Worm (Caenorhabditis elegans) whole organism, young adult: Measurements from ENCODE around the gene C48B4.13.

Source experiments
- B0019.2 ChIP-seq: fragments of 200-800 bp; sonication (Bioruptor generic); conservative IDR thresholded peaks from 2 replicates; pipeline ENCODE4 v1.3.6; 2022; ENCODE audit warnings: missing genetic modification reagents, missing genetic modification characterization, missing compliant biosample characterization
- F10E7.11 ChIP-seq: sonication (generic microtip); optimal IDR thresholded peaks from 2 replicates; lab custom pipeline; 2017; ENCODE audit warnings: mild to moderate bottlenecking, missing genetic modification characterization, moderate library complexity, missing compliant biosample characterization
- F33H1.4 ChIP-seq: fragments of 200-800 bp; sonication (Bioruptor generic); IDR thresholded peaks from 2 replicates; pipeline ENCODE4 v1.3.6; 2022; ENCODE audit warnings: missing genetic modification reagents, missing genetic modification characterization, missing compliant biosample characterization
- F57C9.4 ChIP-seq: sonication (generic microtip); optimal IDR thresholded peaks from 2 replicates; lab custom pipeline; 2017; ENCODE audit warnings: mild to moderate bottlenecking, missing genetic modification characterization, missing compliant biosample characterization
- K11D2.4 ChIP-seq: fragments of 200-800 bp; sonication (Bioruptor generic); IDR thresholded peaks from 2 replicates; pipeline ENCODE4 v1.3.6; 2022; ENCODE audit warnings: missing genetic modification reagents, missing genetic modification characterization, missing compliant biosample characterization
- Y53G8AR.9 ChIP-seq: fragments of 200-800 bp; sonication (Bioruptor generic); conservative IDR thresholded peaks from 2 replicates; pipeline ENCODE4 v1.3.6; 2022; ENCODE audit warnings: missing genetic modification reagents, missing genetic modification characterization, missing compliant biosample characterization
- Y56A3A.18 ChIP-seq: fragments of 200-800 bp; sonication (Bioruptor generic); IDR thresholded peaks from 2 replicates; pipeline ENCODE4 v1.3.6; 2022; ENCODE audit warnings: missing genetic modification reagents, missing genetic modification characterization, missing compliant biosample characterization
- Y79H2A.3 ChIP-seq: fragments of 200-800 bp; sonication (Bioruptor generic); conservative IDR thresholded peaks from 2 replicates; pipeline ENCODE4 v1.3.6; 2022; ENCODE audit warnings: missing genetic modification reagents, missing genetic modification characterization, missing compliant biosample characterization
- Y95B8A.8 ChIP-seq: fragments of 200-800 bp; sonication (Bioruptor generic); IDR thresholded peaks from 2 replicates; pipeline ENCODE4 v1.3.6; 2022; ENCODE audit warnings: missing genetic modification reagents, missing genetic modification characterization, missing compliant biosample characterization
- aptf-2 ChIP-seq: fragments of 200-800 bp; sonication (Bioruptor generic); conservative IDR thresholded peaks from 2 replicates; pipeline ENCODE4 v1.3.6; 2022; ENCODE audit warnings: missing genetic modification reagents, missing genetic modification characterization, missing compliant biosample characterization
- aptf-3 ChIP-seq: fragments of 200-800 bp; sonication (Bioruptor generic); IDR thresholded peaks from 2 replicates; pipeline ENCODE4 v1.3.6; 2022; ENCODE audit warnings: missing genetic modification characterization, missing compliant biosample characterization
- atf-7 ChIP-seq: sonication (generic microtip); optimal IDR thresholded peaks from 2 replicates; lab custom pipeline; 2017; ENCODE audit warnings: mild to moderate bottlenecking, missing genetic modification characterization, missing compliant biosample characterization
- athp-1 ChIP-seq: sonication (generic microtip); optimal IDR thresholded peaks from 2 replicates; lab custom pipeline; 2017; ENCODE audit warnings: mild to moderate bottlenecking, missing genetic modification characterization, missing compliant biosample characterization
- attf-6 ChIP-seq: fragments of 200-800 bp; sonication (Bioruptor generic); IDR thresholded peaks from 2 replicates; pipeline ENCODE4 v1.3.6; 2022; ENCODE audit warnings: missing genetic modification reagents, missing genetic modification characterization, missing compliant biosample characterization
- bed-2 ChIP-seq: fragments of 200-800 bp; sonication (Bioruptor generic); IDR thresholded peaks from 2 replicates; pipeline ENCODE4 v1.3.6; 2022; ENCODE audit warnings: missing genetic modification reagents, missing genetic modification characterization, missing compliant biosample characterization
- cebp-2 ChIP-seq: fragments of 200-800 bp; sonication (Bioruptor generic); IDR thresholded peaks from 2 replicates; pipeline ENCODE4 v1.3.6; 2022; ENCODE audit warnings: missing genetic modification characterization, missing compliant biosample characterization
- ceh-100 ChIP-seq: fragments of 200-800 bp; sonication (Bioruptor generic); IDR thresholded peaks from 2 replicates; pipeline ENCODE4 v1.3.6; 2022; ENCODE audit warnings: missing genetic modification reagents, missing genetic modification characterization, missing compliant biosample characterization
- ceh-58 ChIP-seq: fragments of 200-800 bp; sonication (Bioruptor generic); IDR thresholded peaks from 2 replicates; pipeline ENCODE4 v1.3.6; 2022; ENCODE audit warnings: missing genetic modification characterization, missing compliant biosample characterization
- ceh-91 ChIP-seq: fragments of 200-800 bp; sonication (Bioruptor generic); IDR thresholded peaks from 2 replicates; pipeline ENCODE4 v1.3.6; 2022; ENCODE audit warnings: missing genetic modification reagents, missing genetic modification characterization, missing compliant biosample characterization
- chd-7 ChIP-seq: sonication (generic microtip); optimal IDR thresholded peaks from 2 replicates; lab custom pipeline; 2016; ENCODE audit warnings: mild to moderate bottlenecking, missing genetic modification characterization, moderate library complexity, missing compliant biosample characterization
- dpl-1 ChIP-seq: fragments of 150-350 bp; optimal IDR thresholded peaks from 2 replicates; lab custom pipeline; 2014; ENCODE audit warnings: missing biosample characterization, missing genetic modification reagents, missing genetic modification characterization
- hlh-26 ChIP-seq: fragments of 200-800 bp; sonication (Bioruptor generic); conservative IDR thresholded peaks from 2 replicates; pipeline ENCODE4 v1.3.6; 2022; ENCODE audit warnings: missing genetic modification reagents, missing genetic modification characterization, missing compliant biosample characterization
- hmg-1.2 ChIP-seq: fragments of 200-800 bp; sonication (Bioruptor generic); IDR thresholded peaks from 2 replicates; pipeline ENCODE4 v1.3.6; 2022; ENCODE audit warnings: missing genetic modification reagents, missing genetic modification characterization, missing compliant biosample characterization
- hrde-1 ChIP-seq: sonication (generic microtip); optimal IDR thresholded peaks from 2 replicates; lab custom pipeline; 2016; ENCODE audit warnings: missing genetic modification characterization, mild to moderate bottlenecking, missing compliant biosample characterization, moderate library complexity, missing genotype, missing genetic modification reagents, borderline replicate concordance
- hsf-1 ChIP-seq: fragments of 200-800 bp; sonication (Bioruptor generic); IDR thresholded peaks from 2 replicates; pipeline ENCODE4 v1.3.6; 2022; ENCODE audit warnings: missing genetic modification reagents, missing genetic modification characterization, missing compliant biosample characterization
- let-607 ChIP-seq, 2 experiments: fragments of 200-800 bp in 1 of 2; sonication (Bioruptor generic) in 1 of 2; sonication (generic microtip) in 1 of 2; optimal IDR thresholded peaks; 2 replicates each; lab custom pipeline; 2016 to 2018; ENCODE audit warnings: mild to moderate bottlenecking in 2 of 2, missing compliant biosample characterization in 2 of 2, missing genetic modification characterization in 2 of 2, moderate library complexity in 2 of 2, missing genotype in 1 of 2
- lin-35 ChIP-seq, 3 experiments: fragments of 150-350 bp in 2 of 3; sonication (generic microtip) in 1 of 3; optimal IDR thresholded peaks; 2 replicates each; lab custom pipeline; 2014 to 2018; ENCODE audit warnings: missing biosample characterization in 3 of 3, missing genetic modification characterization in 3 of 3, missing genetic modification reagents in 3 of 3
- lin-40 ChIP-seq: sonication (generic microtip); optimal IDR thresholded peaks from 2 replicates; lab custom pipeline; 2016; ENCODE audit warnings: missing genetic modification characterization, mild to moderate bottlenecking, missing compliant biosample characterization, missing genotype, missing genetic modification reagents
- lin-54 ChIP-seq: fragments of 200-800 bp; sonication (Bioruptor generic); optimal IDR thresholded peaks from 2 replicates; lab custom pipeline; 2018; ENCODE audit warnings: mild to moderate bottlenecking, missing genetic modification characterization, missing compliant biosample characterization
- madf-10 ChIP-seq: sonication (generic microtip); optimal IDR thresholded peaks from 2 replicates; lab custom pipeline; 2016; ENCODE audit warnings: mild to moderate bottlenecking, missing genetic modification characterization, missing compliant biosample characterization
- madf-3 ChIP-seq: fragments of 200-800 bp; sonication (Bioruptor generic); IDR thresholded peaks from 2 replicates; pipeline ENCODE4 v1.3.6; 2022; ENCODE audit warnings: missing genetic modification reagents, missing genetic modification characterization, missing compliant biosample characterization
- madf-6 ChIP-seq: fragments of 200-800 bp; sonication (Bioruptor generic); IDR thresholded peaks from 2 replicates; pipeline ENCODE4 v1.3.6; 2022; ENCODE audit warnings: missing genetic modification reagents, missing genetic modification characterization, missing compliant biosample characterization
- madf-8 ChIP-seq: fragments of 200-800 bp; sonication (Bioruptor generic); conservative IDR thresholded peaks from 2 replicates; pipeline ENCODE4 v1.3.6; 2022; ENCODE audit warnings: missing genetic modification reagents, missing genetic modification characterization, missing compliant biosample characterization
- mel-28 ChIP-seq: sonication (generic microtip); optimal IDR thresholded peaks from 2 replicates; lab custom pipeline; 2016; ENCODE audit warnings: borderline replicate concordance, mild to moderate bottlenecking, missing genetic modification characterization, missing compliant biosample characterization
- mes-4 ChIP-seq: sonication (generic microtip); optimal IDR thresholded peaks from 2 replicates; lab custom pipeline; 2016; ENCODE audit warnings: missing genotype, missing genetic modification characterization, missing compliant biosample characterization
- nfya-2 ChIP-seq: fragments of 200-800 bp; sonication (Bioruptor generic); IDR thresholded peaks from 2 replicates; pipeline ENCODE4 v1.3.6; 2022; ENCODE audit warnings: missing genetic modification reagents, missing genetic modification characterization, missing compliant biosample characterization
- nhr-80 ChIP-seq: sonication (generic microtip); optimal IDR thresholded peaks from 2 replicates; lab custom pipeline; 2016; ENCODE audit warnings: missing genetic modification characterization, missing compliant biosample characterization
- pha-4 ChIP-seq: fragments of 150-350 bp; sonication (generic microtip); optimal IDR thresholded peaks from 2 replicates; lab custom pipeline; 2014; ENCODE audit warnings: missing biosample characterization, missing genetic modification reagents, missing genetic modification characterization
- rcor-1 ChIP-seq: fragments of 200-800 bp; sonication (Bioruptor generic); IDR thresholded peaks from 2 replicates; pipeline ENCODE4 v1.3.6; 2022; ENCODE audit warnings: missing genetic modification reagents, missing genetic modification characterization, missing compliant biosample characterization
- repo-1 ChIP-seq: sonication (generic microtip); optimal IDR thresholded peaks from 2 replicates; lab custom pipeline; 2017; ENCODE audit warnings: mild to moderate bottlenecking, missing genetic modification characterization, missing compliant biosample characterization
- rpc-1 ChIP-seq, 2 experiments: fragments of 150-350 bp in 1 of 2; sonication (generic microtip) in 1 of 2; optimal IDR thresholded peaks; 2 replicates each; lab custom pipeline; 2014 to 2018; ENCODE audit warnings: missing biosample characterization in 1 of 2, missing genetic modification characterization in 1 of 2, missing genetic modification reagents in 1 of 2, missing genotype in 1 of 2
- sdz-38 ChIP-seq: sonication (generic microtip); optimal IDR thresholded peaks from 2 replicates; lab custom pipeline; 2016; ENCODE audit warnings: missing genotype, missing genetic modification characterization, missing compliant biosample characterization
- snpc-1.3 ChIP-seq: sonication (generic microtip); optimal IDR thresholded peaks from 2 replicates; lab custom pipeline; 2017; ENCODE audit warnings: missing genetic modification characterization, mild to moderate bottlenecking, missing compliant biosample characterization, antibody characterized with exemption, moderate library complexity, missing genotype, missing genetic modification reagents; ENCODE audit not compliant: insufficient read depth
- snpc-3.4 ChIP-seq: sonication (generic microtip); optimal IDR thresholded peaks from 2 replicates; lab custom pipeline; 2017; ENCODE audit warnings: missing genetic modification characterization, mild to moderate bottlenecking, missing compliant biosample characterization, antibody characterized with exemption, moderate library complexity, missing genotype, missing genetic modification reagents
- somi-1 ChIP-seq: fragments of 200-800 bp; sonication (Bioruptor generic); optimal IDR thresholded peaks from 2 replicates; lab custom pipeline; 2018; ENCODE audit warnings: mild to moderate bottlenecking, missing genetic modification characterization, missing compliant biosample characterization
- tbp1 ChIP-seq: fragments of 200-800 bp; sonication (Bioruptor generic); optimal IDR thresholded peaks from 2 replicates; lab custom pipeline; 2018; ENCODE audit warnings: mild to moderate bottlenecking, missing genetic modification characterization, missing compliant biosample characterization
- ztf-22 ChIP-seq: fragments of 200-800 bp; sonication (Bioruptor generic); optimal IDR thresholded peaks from 2 replicates; lab custom pipeline; 2018; ENCODE audit warnings: mild to moderate bottlenecking, missing genetic modification characterization, moderate library complexity, missing compliant biosample characterization
- ztf-6 ChIP-seq: fragments of 200-800 bp; sonication (Bioruptor generic); IDR thresholded peaks from 2 replicates; pipeline ENCODE4 v1.3.6; 2022; ENCODE audit warnings: missing genetic modification reagents, missing genetic modification characterization, missing compliant biosample characterization

Gene C48B4.13

DNA sequence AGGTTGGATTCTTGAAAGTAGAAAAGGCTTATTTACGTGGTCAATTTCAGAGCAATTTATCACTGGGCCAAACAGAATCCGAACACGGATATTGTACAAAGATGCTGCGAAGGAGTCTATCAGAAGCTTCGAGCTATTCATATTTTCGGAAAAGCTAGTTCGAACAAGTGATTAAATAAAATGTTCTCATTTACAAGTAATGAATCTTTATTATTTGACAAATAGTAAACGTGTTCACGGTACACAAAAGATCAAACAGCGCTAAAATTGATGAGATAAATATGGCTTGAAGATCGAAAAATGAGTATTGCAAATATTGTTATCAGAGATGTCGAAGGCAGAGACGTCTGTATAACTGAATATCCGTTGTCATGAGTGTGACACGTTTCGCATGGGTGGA is 46.6 kb downstream of the C48B4.13 start (continued):
- TF ChIP-seq Y95B8A.8 (GFP tag; lab: Robert Waterston, UW) (peak; percentile 58), snpc-3.4 (tag; lab: Kevin White, UChicago) (peak; percentile 65), aptf-2 (GFP tag; lab: Robert Waterston, UW) (no peak), dpl-1 (GFP tag; lab: Kevin White, UChicago) (no peak), Y53G8AR.9 (GFP tag; lab: Robert Waterston, UW) (peak; percentile 90), madf-8 (GFP tag; lab: Robert Waterston, UW) (peak; percentile 54; the same call in 1 of the 2 replicates), ztf-22 (GFP tag; lab: Kevin White, UChicago) (no peak), hsf-1 (peak; percentile 84), madf-3 (peak; percentile 50; the same call in 1 of the 2 replicates), F10E7.11 (no peak), lin-40 (tag; lab: Kevin White, UChicago) (no peak), bed-2 (GFP tag; lab: Robert Waterston, UW) (no peak), F57C9.4 (tag; lab: Kevin White, UChicago) (no peak), lin-54 (GFP tag; lab: Kevin White, UChicago) (peak; percentile 63), Y79H2A.3 (GFP tag; lab: Robert Waterston, UW) (no peak; the same call in 1 of the 2 replicates), athp-1 (tag; lab: Kevin White, UChicago) (peak; percentile 80), F33H1.4 (GFP tag; lab: Robert Waterston, UW) (peak; percentile 15; the same call in 1 of the 2 replicates), K11D2.4 (GFP tag; lab: Robert Waterston, UW) (no peak), chd-7 (no peak), hrde-1 (tag; lab: Kevin White, UChicago) (peak; percentile 72), somi-1 (GFP tag; lab: Kevin White, UChicago) (no peak), ceh-91 (GFP tag; lab: Robert Waterston, UW) (no peak), snpc-1.3 (tag; lab: Kevin White, UChicago) (peak; percentile 58), mes-4 (tag; lab: Kevin White, UChicago) (no peak), mel-28 (no peak), nfya-2 (GFP tag; lab: Robert Waterston, UW) (0 out of 2 replicates have a peak, but pooled peaks have one; percentile 11), nhr-80 (tag; lab: Kevin White, UChicago) (no peak), repo-1 (tag; lab: Kevin White, UChicago) (no peak), B0019.2 (GFP tag; lab: Robert Waterston, UW) (0 out of 2 replicates have a peak, but pooled peaks have one; percentile 23), hmg-1.2 (GFP tag; lab: Robert Waterston, UW) (peak; percentile 44), ceh-58 (no peak), madf-10 (tag; lab: Kevin White, UChicago) (no peak), madf-6 (GFP tag; lab: Robert Waterston, UW) (peak; percentile 83), lin-35 (GFP tag; optimal IDR thresholded peaks at IDR 0.05; lab: Kevin White, UChicago) (no peak), ceh-100 (GFP tag; lab: Robert Waterston, UW) (peak; percentile 49; the same call in 1 of the 2 replicates), let-607 (tag; optimal IDR thresholded peaks at IDR 0.05; lab: Kevin White, UChicago) (no peak), tbp1 (GFP tag; lab: Kevin White, UChicago) (peak; percentile 40), ztf-6 (no peak), atf-7 (tag; lab: Kevin White, UChicago) (no peak), rcor-1 (GFP tag; lab: Robert Waterston, UW) (peak; percentile 26; the same call in 1 of the 2 replicates), hlh-26 (GFP tag; lab: Robert Waterston, UW) (no peak), pha-4 (tag; lab: Kevin White, UChicago) (no peak), cebp-2 (no peak), attf-6 (peak; percentile 80), rpc-1 (optimal IDR thresholded peaks at IDR 0.05; lab: Kevin White, UChicago) (no peak), rpc-1 (tag; optimal IDR thresholded peaks at IDR 0.05; lab: Kevin White, UChicago) (no peak), aptf-3 (GFP tag; lab: Robert Waterston, UW) (no peak), Y56A3A.18 (peak; percentile 69; the same call in 1 of the 2 replicates), sdz-38 (tag; lab: Kevin White, UChicago) (no peak)
